Worm (Caenorhabditis elegans) whole organism, L2 larva: Measurements from ENCODE around the gene ZK1058.9.

Experiments
- C34F6.9 ChIP-seq: fragments of 150-350 bp; optimal IDR thresholded peaks from 2 replicates; lab custom pipeline; 2014; ENCODE audit warnings: missing biosample characterization, missing genetic modification characterization
- F13H6.1 ChIP-seq: sonication (generic microtip); optimal IDR thresholded peaks from 2 replicates; lab custom pipeline; 2016; ENCODE audit warnings: missing genetic modification characterization, missing compliant biosample characterization
- R02D3.7 ChIP-seq: fragments of 150-350 bp; optimal IDR thresholded peaks from 2 replicates; lab custom pipeline; 2014; ENCODE audit warnings: missing biosample characterization, missing genetic modification characterization
- Y55F3AM.14 ChIP-seq: fragments of 200-800 bp; sonication (Bioruptor generic); optimal IDR thresholded peaks from 2 replicates; lab custom pipeline; 2018; ENCODE audit warnings: mild to moderate bottlenecking, missing genetic modification characterization, missing compliant biosample characterization
- alr-1 ChIP-seq: fragments of 150-350 bp; optimal IDR thresholded peaks from 2 replicates; lab custom pipeline; 2014; ENCODE audit warnings: missing biosample characterization, missing genetic modification characterization
- aly-2 ChIP-seq: fragments of 150-350 bp; optimal IDR thresholded peaks from 2 replicates; lab custom pipeline; 2014; ENCODE audit warnings: missing biosample characterization, missing genetic modification characterization
- ama-1 ChIP-seq: fragments of 150-350 bp; optimal IDR thresholded peaks from 2 replicates; lab custom pipeline; 2018; ENCODE audit warnings: inconsistent platforms
- blmp-1 ChIP-seq: sonication (generic microtip); optimal IDR thresholded peaks from 2 replicates; lab custom pipeline; 2017; ENCODE audit warnings: missing genetic modification characterization, mild to moderate bottlenecking, missing compliant biosample characterization, antibody characterized with exemption, moderate library complexity; ENCODE audit not compliant: insufficient read depth
- crh-2 ChIP-seq: sonication (generic microtip); optimal IDR thresholded peaks from 2 replicates; lab custom pipeline; 2017; ENCODE audit warnings: missing biosample characterization, missing genetic modification characterization
- dmd-4 ChIP-seq: sonication (generic microtip); optimal IDR thresholded peaks from 2 replicates; lab custom pipeline; 2017; ENCODE audit warnings: missing biosample characterization, missing genetic modification characterization
- egl-27 ChIP-seq: sonication (generic microtip); optimal IDR thresholded peaks from 3 replicates; lab custom pipeline; 2017; ENCODE audit warnings: missing biosample characterization, missing genetic modification reagents, missing genetic modification characterization
- elt-1 ChIP-seq: fragments of 150-350 bp; optimal IDR thresholded peaks from 2 replicates; lab custom pipeline; 2014; ENCODE audit warnings: missing biosample characterization, missing genetic modification characterization
- elt-3 ChIP-seq: sonication (generic microtip); optimal IDR thresholded peaks from 2 replicates; lab custom pipeline; 2017; ENCODE audit warnings: missing biosample characterization, missing genetic modification characterization
- fos-1 ChIP-seq: fragments of 150-350 bp; optimal IDR thresholded peaks from 2 replicates; lab custom pipeline; 2014; ENCODE audit warnings: missing biosample characterization, missing genetic modification characterization
- gmeb-1 ChIP-seq: fragments of 150-350 bp; optimal IDR thresholded peaks from 2 replicates; lab custom pipeline; 2014; ENCODE audit warnings: missing biosample characterization, missing genetic modification characterization
- lin-11 ChIP-seq: fragments of 150-350 bp; sonication (generic microtip); optimal IDR thresholded peaks from 2 replicates; lab custom pipeline; 2014; ENCODE audit warnings: missing biosample characterization, missing genetic modification characterization, inconsistent platforms, mixed read lengths
- lin-13 ChIP-seq: fragments of 150-350 bp; optimal IDR thresholded peaks from 2 replicates; lab custom pipeline; 2014; ENCODE audit warnings: missing biosample characterization, missing genetic modification reagents, missing genetic modification characterization
- lsy-2 ChIP-seq, 2 experiments: fragments of 150-350 bp in 1 of 2; sonication (generic microtip) in 1 of 2; optimal IDR thresholded peaks; 2 replicates each; lab custom pipeline; 2014 to 2017; ENCODE audit warnings: missing biosample characterization in 2 of 2, missing genetic modification characterization in 2 of 2
- mab-5 ChIP-seq: fragments of 150-350 bp; optimal IDR thresholded peaks from 2 replicates; lab custom pipeline; 2014; ENCODE audit warnings: missing biosample characterization, missing genetic modification characterization
- mbf-1 ChIP-seq: sonication (generic microtip); optimal IDR thresholded peaks from 2 replicates; lab custom pipeline; 2017; ENCODE audit warnings: missing biosample characterization, missing genetic modification characterization
- nhr-10 ChIP-seq: sonication (generic microtip); optimal IDR thresholded peaks from 2 replicates; lab custom pipeline; 2017; ENCODE audit warnings: missing biosample characterization, missing genetic modification characterization
- nhr-11 ChIP-seq: fragments of 150-350 bp; optimal IDR thresholded peaks from 2 replicates; lab custom pipeline; 2014; ENCODE audit warnings: missing biosample characterization, missing genetic modification characterization
- nhr-129 ChIP-seq: fragments of 150-350 bp; optimal IDR thresholded peaks from 2 replicates; lab custom pipeline; 2014; ENCODE audit warnings: missing biosample characterization, missing genetic modification characterization
- nhr-21 ChIP-seq: fragments of 150-350 bp; optimal IDR thresholded peaks from 2 replicates; lab custom pipeline; 2014; ENCODE audit warnings: missing biosample characterization, missing genetic modification characterization
- nhr-23 ChIP-seq: fragments of 150-350 bp; optimal IDR thresholded peaks from 2 replicates; lab custom pipeline; 2014; ENCODE audit warnings: missing biosample characterization, missing genetic modification reagents, missing genetic modification characterization
- nhr-237 ChIP-seq: fragments of 150-350 bp; optimal IDR thresholded peaks from 2 replicates; lab custom pipeline; 2014; ENCODE audit warnings: missing biosample characterization, missing genetic modification characterization
- nhr-25 ChIP-seq: fragments of 150-350 bp; sonication (generic microtip); optimal IDR thresholded peaks from 3 replicates; lab custom pipeline; 2014; ENCODE audit warnings: missing biosample characterization, missing genetic modification characterization
- nhr-77 ChIP-seq: fragments of 150-350 bp; optimal IDR thresholded peaks from 2 replicates; lab custom pipeline; 2014; ENCODE audit warnings: missing biosample characterization, missing genetic modification characterization
- peb-1 ChIP-seq: fragments of 150-350 bp; optimal IDR thresholded peaks from 2 replicates; lab custom pipeline; 2014; ENCODE audit warnings: missing biosample characterization, missing genetic modification characterization
- sem-4 ChIP-seq: fragments of 150-350 bp; optimal IDR thresholded peaks from 2 replicates; lab custom pipeline; 2014; ENCODE audit warnings: missing biosample characterization, missing genetic modification reagents, missing genetic modification characterization
- skn-1 ChIP-seq: sonication (generic microtip); optimal IDR thresholded peaks from 2 replicates; lab custom pipeline; 2017; ENCODE audit warnings: missing biosample characterization, missing genetic modification characterization
- sma-3 ChIP-seq: sonication (generic microtip); optimal IDR thresholded peaks from 2 replicates; lab custom pipeline; 2016; ENCODE audit warnings: missing genetic modification reagents, missing genetic modification characterization, missing compliant biosample characterization
- sma-9 ChIP-seq, 2 experiments: fragments of 150-350 bp in 1 of 2; sonication (generic microtip) in 1 of 2; optimal IDR thresholded peaks; 2 replicates each; lab custom pipeline; 2014 to 2016; ENCODE audit warnings: missing genetic modification characterization in 2 of 2, mild to moderate bottlenecking in 1 of 2, missing biosample characterization in 1 of 2, missing compliant biosample characterization in 1 of 2, missing genetic modification reagents in 1 of 2, moderate library complexity in 1 of 2
- snpc-4 ChIP-seq: fragments of 150-350 bp; optimal IDR thresholded peaks from 2 replicates; lab custom pipeline; 2014; ENCODE audit warnings: missing biosample characterization, missing genetic modification characterization
- unc-39 ChIP-seq: fragments of 150-350 bp; optimal IDR thresholded peaks from 2 replicates; lab custom pipeline; 2014; ENCODE audit warnings: missing biosample characterization, missing genetic modification characterization
- unc-55 ChIP-seq: fragments of 150-350 bp; sonication (generic microtip); optimal IDR thresholded peaks from 3 replicates; lab custom pipeline; 2014; ENCODE audit warnings: missing biosample characterization, missing genetic modification reagents, missing genetic modification characterization
- zag-1 ChIP-seq: fragments of 150-350 bp; optimal IDR thresholded peaks from 2 replicates; lab custom pipeline; 2014; ENCODE audit warnings: missing biosample characterization, missing genetic modification characterization
- ztf-1 ChIP-seq: fragments of 200-800 bp; sonication (Bioruptor generic); conservative IDR thresholded peaks from 2 replicates; pipeline ENCODE4 v1.3.6; 2022; ENCODE audit warnings: missing genetic modification characterization, missing compliant biosample characterization
- ztf-11 ChIP-seq: sonication (generic microtip); optimal IDR thresholded peaks from 2 replicates; lab custom pipeline; 2017; ENCODE audit warnings: missing biosample characterization, missing genetic modification characterization
- ztf-4 ChIP-seq: fragments of 150-350 bp; optimal IDR thresholded peaks from 2 replicates; lab custom pipeline; 2014; ENCODE audit warnings: missing biosample characterization, missing genetic modification characterization

The ZK1058.9 gene

ce11 chrIII:3898850-3899249, 27.2 kb downstream of the ZK1058.9 start:
- no peak for TF ChIP-seq elt-3 (tag; lab: Kevin White, UChicago)
- no peak for TF ChIP-seq ama-1 (lab: Kevin White, UChicago)
- TF ChIP-seq snpc-4 (tag; lab: Kevin White, UChicago) = no peak
- no peak for TF ChIP-seq nhr-77 (tag; lab: Kevin White, UChicago)
- no peak for TF ChIP-seq gmeb-1 (tag; lab: Kevin White, UChicago)
- TF ChIP-seq lin-11 (tag; lab: Kevin White, UChicago) = no peak
- TF ChIP-seq sma-9 (GFP tag; optimal IDR thresholded peaks at IDR 0.05; lab: Kevin White, UChicago) = peak; percentile 16
- TF ChIP-seq sma-9 (tag; optimal IDR thresholded peaks at IDR 0.05; lab: Kevin White, UChicago) = no peak
- TF ChIP-seq R02D3.7 = no peak
- TF ChIP-seq fos-1 = no peak
- peak; percentile 39 for TF ChIP-seq nhr-129
- TF ChIP-seq lsy-2 (tag; optimal IDR thresholded peaks at IDR 0.05; lab: Kevin White, UChicago) = peak in 1 of 2 experiments; percentile 60
- no peak for TF ChIP-seq dmd-4
- TF ChIP-seq C34F6.9 (tag; lab: Kevin White, UChicago) = peak; percentile 84
- no peak for TF ChIP-seq skn-1
- no peak for TF ChIP-seq mab-5 (tag; lab: Kevin White, UChicago)
- TF ChIP-seq nhr-237 = no peak
- TF ChIP-seq zag-1 (tag; lab: Kevin White, UChicago) = peak; percentile 26
- no peak for TF ChIP-seq nhr-23 (tag; lab: Kevin White, UChicago)
- peak; percentile 30 for TF ChIP-seq lin-13
- TF ChIP-seq F13H6.1 (tag; lab: Kevin White, UChicago) = peak; percentile 6
- no peak for TF ChIP-seq ztf-4 (tag; lab: Kevin White, UChicago)
- TF ChIP-seq ztf-1 (GFP tag; lab: Robert Waterston, UW) = no peak
- peak; percentile 94 for TF ChIP-seq unc-55
- no peak for TF ChIP-seq nhr-11 (tag; lab: Kevin White, UChicago)
- no peak for TF ChIP-seq sma-3 (GFP tag; lab: Kevin White, UChicago)
- TF ChIP-seq egl-27 (tag; lab: Kevin White, UChicago) = no peak
- TF ChIP-seq mbf-1 = no peak
- no peak for TF ChIP-seq blmp-1 (tag; lab: Kevin White, UChicago)
- no peak for TF ChIP-seq nhr-25 (tag; lab: Kevin White, UChicago)
- no peak for TF ChIP-seq nhr-21
- TF ChIP-seq nhr-10 (tag; lab: Kevin White, UChicago) = no peak
- TF ChIP-seq aly-2 = no peak
- no peak for TF ChIP-seq peb-1 (tag; lab: Kevin White, UChicago)
- no peak for TF ChIP-seq sem-4 (tag; lab: Kevin White, UChicago)
- no peak for TF ChIP-seq Y55F3AM.14 (GFP tag; lab: Kevin White, UChicago)
- TF ChIP-seq crh-2 (tag; lab: Kevin White, UChicago) = peak; percentile 39

ce11 chrIII:3898354-3898753, 27.7 kb downstream of the ZK1058.9 start:
- TF ChIP-seq F13H6.1 (tag; lab: Kevin White, UChicago) = no peak
- no peak for TF ChIP-seq ztf-1 (GFP tag; lab: Robert Waterston, UW)
- no peak for TF ChIP-seq nhr-11 (tag; lab: Kevin White, UChicago)
- TF ChIP-seq lin-13 = no peak
- no peak for TF ChIP-seq mbf-1
- TF ChIP-seq sma-9 (GFP tag; optimal IDR thresholded peaks at IDR 0.05; lab: Kevin White, UChicago) = no peak
- no peak for TF ChIP-seq sma-9 (tag; optimal IDR thresholded peaks at IDR 0.05; lab: Kevin White, UChicago)
- TF ChIP-seq gmeb-1 (tag; lab: Kevin White, UChicago) = no peak
- TF ChIP-seq mab-5 (tag; lab: Kevin White, UChicago) = no peak
- no peak for TF ChIP-seq unc-39
- no peak for TF ChIP-seq nhr-10 (tag; lab: Kevin White, UChicago)
- no peak for TF ChIP-seq elt-3 (tag; lab: Kevin White, UChicago)
- TF ChIP-seq, all 48 proteins: peak for 0

- TF ChIP-seq ztf-11 (tag; lab: Kevin White, UChicago) (no peak), nhr-10 (tag; lab: Kevin White, UChicago) (no peak), alr-1 (no peak), skn-1 (no peak), nhr-23 (tag; lab: Kevin White, UChicago) (no peak), Y55F3AM.14 (GFP tag; lab: Kevin White, UChicago) (no peak), fos-1 (peak; percentile 84), elt-1 (tag; lab: Kevin White, UChicago) (no peak)
Observed at ce11 chrIII:3893992-3894391, 32.0 kb downstream of the ZK1058.9 start.
